Fruit fly (Drosophila melanogaster): ENCODE data around the gene CG34174.

CG34174 gene

dm6 chr2L:2202018-2202852 is 11.8 kb upstream of the CG34174 start (continued):
- peak; percentile 83 for TF ChIP-seq sd (tag; optimal IDR thresholded peaks at IDR 0.05)
- TF ChIP-seq ERR (GFP tag; optimal IDR thresholded peaks at IDR 0.05), result peak; percentile 94
- TF ChIP-seq CG8359 (GFP tag; optimal IDR thresholded peaks at IDR 0.05; ENCODE audit: borderline replicate concordance), result peak; percentile 96
- TF ChIP-seq hbn (GFP tag; IDR thresholded peaks at IDR 0.05; ENCODE audit: partially characterized antibody), result peak; percentile 30
- TF ChIP-seq lab (GFP tag; optimal IDR thresholded peaks at IDR 0.05), result peak; percentile 96
- TF ChIP-seq H2.0 (GFP tag; IDR thresholded peaks at IDR 0.05), result peak; percentile 99
- TF ChIP-seq Atf3 (GFP tag; optimal IDR thresholded peaks at IDR 0.05), result peak; percentile 98
- TF ChIP-seq CG18262 (tag; optimal IDR thresholded peaks at IDR 0.05), result peak; percentile 100
- peak; percentile 98 for TF ChIP-seq aop (GFP tag; IDR thresholded peaks at IDR 0.05)
- TF ChIP-seq Bgb (GFP tag; IDR thresholded peaks at IDR 0.05; ENCODE audit: partially characterized antibody), result peak; percentile 34; the same call in 1 of the 2 replicates
- TF ChIP-seq Atf6 (GFP tag; IDR thresholded peaks at IDR 0.05), result peak; percentile 92
- peak; percentile 100 for TF ChIP-seq fd96Cb (tag; optimal IDR thresholded peaks at IDR 0.05)
- TF ChIP-seq ranshi (GFP tag; IDR thresholded peaks at IDR 0.05), result peak; percentile 98
- peak; percentile 98 for TF ChIP-seq CG3726 (GFP tag; IDR thresholded peaks at IDR 0.05)
- peak; percentile 97 for TF ChIP-seq grau (tag; optimal IDR thresholded peaks at IDR 0.05)
- TF ChIP-seq CG10654 (GFP tag; optimal IDR thresholded peaks at IDR 0.05), result peak; percentile 98
- peak; percentile 99 for TF ChIP-seq dimm (GFP tag; IDR thresholded peaks at IDR 0.05)
- TF ChIP-seq CG31441 (GFP tag; IDR thresholded peaks at IDR 0.05), result peak; percentile 99
- peak; percentile 100 for TF ChIP-seq ci (GFP tag; IDR thresholded peaks at IDR 0.05)
- TF ChIP-seq btn (GFP tag; optimal IDR thresholded peaks at IDR 0.05), result peak; percentile 98
- TF ChIP-seq Lim3 (GFP tag; IDR thresholded peaks at IDR 0.05), result peak; percentile 98
- TF ChIP-seq Ada2b (GFP tag; IDR thresholded peaks at IDR 0.05), result peak; percentile 99
- peak; percentile 89 for TF ChIP-seq CG11456 (GFP tag; IDR thresholded peaks at IDR 0.05)
- TF ChIP-seq CG11560 (tag; IDR thresholded peaks at IDR 0.05), result peak; percentile 86
- no peak for TF ChIP-seq pzg (GFP tag; optimal IDR thresholded peaks at IDR 0.05)
- peak; percentile 85 for TF ChIP-seq CG32532 (GFP tag; IDR thresholded peaks at IDR 0.05)
- peak; percentile 97 for TF ChIP-seq ind (GFP tag; optimal IDR thresholded peaks at IDR 0.05)
- TF ChIP-seq inv (GFP tag; IDR thresholded peaks at IDR 0.05; ENCODE audit: partially characterized antibody), result peak; percentile 51; the same call in 1 of the 2 replicates
- TF ChIP-seq maf-S (GFP tag; optimal IDR thresholded peaks at IDR 0.05), result peak; percentile 96
- TF ChIP-seq Myb (GFP tag; optimal IDR thresholded peaks at IDR 0.05), result peak; percentile 81
- TF ChIP-seq psq (GFP tag; optimal IDR thresholded peaks at IDR 0.05), result peak; percentile 95
- TF ChIP-seq CG5245 (GFP tag; optimal IDR thresholded peaks at IDR 0.05), result peak; percentile 99
- no peak for TF ChIP-seq Adf1 (GFP tag; IDR thresholded peaks at IDR 0.05)
- peak; percentile 77 for TF ChIP-seq CG8478 (optimal IDR thresholded peaks at IDR 0.05)
- peak; percentile 99 for TF ChIP-seq CG6689 (GFP tag; IDR thresholded peaks at IDR 0.05)
- TF ChIP-seq CG10267 (tag; optimal IDR thresholded peaks at IDR 0.05), result peak; percentile 99
- TF ChIP-seq Lhr (GFP tag; optimal IDR thresholded peaks at IDR 0.05), result peak; percentile 99
- peak; percentile 99 for TF ChIP-seq org-1 (GFP tag; optimal IDR thresholded peaks at IDR 0.05)
- peak; percentile 100 for TF ChIP-seq CG17328 (GFP tag; IDR thresholded peaks at IDR 0.05)
- TF ChIP-seq dati (GFP tag; IDR thresholded peaks at IDR 0.05), result peak; percentile 98
- TF ChIP-seq sens-2 (GFP tag; IDR thresholded peaks at IDR 0.05), result peak; percentile 99
- TF ChIP-seq CG14050 (GFP tag; IDR thresholded peaks at IDR 0.05), result peak; percentile 98
- peak; percentile 99 for TF ChIP-seq ewg (GFP tag; optimal IDR thresholded peaks at IDR 0.05)
- no peak for TF ChIP-seq Tbp (GFP tag; optimal IDR thresholded peaks at IDR 0.05)
- TF ChIP-seq CG17359 (tag; optimal IDR thresholded peaks at IDR 0.05), result peak; percentile 100
- TF ChIP-seq sr (GFP tag; IDR thresholded peaks at IDR 0.05), result peak; percentile 95
- peak; percentile 99 for TF ChIP-seq CG5953 (GFP tag; IDR thresholded peaks at IDR 0.05)
- TF ChIP-seq CG17361 (GFP tag; IDR thresholded peaks at IDR 0.05), result peak; percentile 99
- peak; percentile 92 for TF ChIP-seq Dek (tag; optimal IDR thresholded peaks at IDR 0.05)
- peak; percentile 98 for TF ChIP-seq bab2 (GFP tag; optimal IDR thresholded peaks at IDR 0.05)

Data from whole organism, embryonic.